Worm (Caenorhabditis elegans) whole organism, midembryonic: ENCODE measurements around the gene T11B7.1.

Experiments used
- T22C8.4 ChIP-seq: fragments of 200-800 bp; sonication (Bioruptor generic); IDR thresholded peaks from 2 replicates; pipeline ENCODE4 v1.3.6; 2022; ENCODE audit warnings: missing genetic modification characterization, missing compliant biosample characterization
- cog-1 ChIP-seq: sonication (generic microtip); optimal IDR thresholded peaks from 2 replicates; lab custom pipeline; 2016; ENCODE audit warnings: missing genetic modification characterization, missing compliant biosample characterization
- flt-1 ChIP-seq: fragments of 200-800 bp; sonication (Bioruptor generic); IDR thresholded peaks from 2 replicates; pipeline ENCODE4 v1.3.6; 2022; ENCODE audit warnings: missing genetic modification characterization, missing compliant biosample characterization
- med-1 ChIP-seq: sonication (generic microtip); optimal IDR thresholded peaks from 2 replicates; lab custom pipeline; 2017; ENCODE audit warnings: missing genetic modification characterization, mild to moderate bottlenecking, missing compliant biosample characterization, antibody characterized with exemption, missing genetic modification reagents; ENCODE audit not compliant: insufficient read depth
- ztf-23 ChIP-seq: fragments of 200-800 bp; sonication (Bioruptor generic); IDR thresholded peaks from 2 replicates; pipeline ENCODE4 v1.3.6; 2022; ENCODE audit warnings: missing genetic modification reagents, missing genetic modification characterization, missing compliant biosample characterization
- ztf-29 ChIP-seq: fragments of 200-800 bp; sonication (Bioruptor generic); IDR thresholded peaks from 2 replicates; pipeline ENCODE4 v1.3.6; 2022; ENCODE audit warnings: missing genetic modification reagents, missing genetic modification characterization, missing compliant biosample characterization

ce11 chrIV:8793223-8793622 is 47.3 kb upstream of the T11B7.1 start:
- no peak for TF ChIP-seq cog-1 (tag; lab: Kevin White, UChicago)
- no peak for TF ChIP-seq ztf-29 (GFP tag; lab: Robert Waterston, UW)
- TF ChIP-seq T22C8.4 (GFP tag; lab: Robert Waterston, UW): no peak
- TF ChIP-seq flt-1 (GFP tag; lab: Robert Waterston, UW): no peak
- no peak for TF ChIP-seq ztf-23
- no peak for TF ChIP-seq med-1 (GFP tag; lab: Kevin White, UChicago)
